Worm (Caenorhabditis elegans) whole organism, L1 larva: ENCODE data around the gene F11A5.15.
A peak's percentile ranks its signal among the peaks of the same experiment; 100 is the strongest.

Experiments
- C04F5.9 ChIP-seq: sonication (generic microtip); optimal IDR thresholded peaks from 2 replicates; lab custom pipeline; 2016; ENCODE audit warnings: missing genetic modification characterization, missing compliant biosample characterization
- C34B4.2 ChIP-seq: sonication (generic microtip); optimal IDR thresholded peaks from 2 replicates; lab custom pipeline; 2017; ENCODE audit warnings: mild to moderate bottlenecking, missing genetic modification characterization, missing compliant biosample characterization
- Y116A8C.19 ChIP-seq: sonication (generic microtip); optimal IDR thresholded peaks from 2 replicates; lab custom pipeline; 2016; ENCODE audit warnings: missing compliant biosample characterization, missing genetic modification characterization, borderline replicate concordance
- aha-1 ChIP-seq: fragments of 150-350 bp; optimal IDR thresholded peaks from 2 replicates; lab custom pipeline; 2014; ENCODE audit warnings: missing biosample characterization, missing genetic modification characterization
- alr-1 ChIP-seq: fragments of 200-800 bp; sonication (Bioruptor generic); optimal IDR thresholded peaks from 2 replicates; lab custom pipeline; 2018; ENCODE audit warnings: borderline replicate concordance, mild to moderate bottlenecking, missing genetic modification characterization, missing compliant biosample characterization
- aly-2 ChIP-seq: fragments of 150-350 bp; optimal IDR thresholded peaks from 2 replicates; lab custom pipeline; 2014; ENCODE audit warnings: missing biosample characterization, missing genetic modification characterization
- blmp-1 ChIP-seq: fragments of 150-350 bp; optimal IDR thresholded peaks from 2 replicates; lab custom pipeline; 2014; ENCODE audit warnings: missing biosample characterization, missing genetic modification characterization
- ceh-8 ChIP-seq: fragments of 200-800 bp; sonication (Bioruptor generic); optimal IDR thresholded peaks from 2 replicates; lab custom pipeline; 2018; ENCODE audit warnings: mild to moderate bottlenecking, missing genetic modification characterization, moderate library complexity, missing compliant biosample characterization
- ceh-88 ChIP-seq: fragments of 200-800 bp; sonication (Bioruptor generic); IDR thresholded peaks from 2 replicates; pipeline ENCODE4 v1.3.6; 2022; ENCODE audit warnings: missing genetic modification characterization, missing compliant biosample characterization
- ceh-90 ChIP-seq: sonication (generic microtip); optimal IDR thresholded peaks from 2 replicates; lab custom pipeline; 2016; ENCODE audit warnings: missing genetic modification characterization, missing compliant biosample characterization
- ces-1 ChIP-seq: fragments of 150-350 bp; optimal IDR thresholded peaks from 2 replicates; lab custom pipeline; 2014; ENCODE audit warnings: missing biosample characterization, missing genetic modification reagents, missing genetic modification characterization
- dsc-1 ChIP-seq: sonication (generic microtip); optimal IDR thresholded peaks from 2 replicates; lab custom pipeline; 2016; ENCODE audit warnings: mild to moderate bottlenecking, missing genetic modification characterization, missing compliant biosample characterization
- efl-3 ChIP-seq: fragments of 200-800 bp; sonication (Bioruptor generic); optimal IDR thresholded peaks from 2 replicates; lab custom pipeline; 2018; ENCODE audit warnings: mild to moderate bottlenecking, missing genetic modification characterization, missing compliant biosample characterization
- egl-13 ChIP-seq: sonication (generic microtip); optimal IDR thresholded peaks from 2 replicates; lab custom pipeline; 2016; ENCODE audit warnings: missing genotype, missing genetic modification reagents, missing genetic modification characterization, missing compliant biosample characterization
- egl-27 ChIP-seq, 2 experiments: fragments of 150-350 bp in 1 of 2; sonication (generic microtip); optimal IDR thresholded peaks; 3 replicates each; lab custom pipeline; 2017 to 2018; ENCODE audit warnings: missing biosample characterization in 2 of 2, missing genetic modification characterization in 2 of 2, missing genetic modification reagents in 2 of 2
- elt-3 ChIP-seq, 6 experiments: fragments of 150-350 bp in 1 of 6; sonication (generic microtip); optimal IDR thresholded peaks; 2 replicates each; lab custom pipeline; 2017 to 2018; ENCODE audit warnings: missing biosample characterization in 6 of 6, missing genetic modification characterization in 6 of 6, inconsistent platforms in 1 of 6
- fkh-4 ChIP-seq: sonication (generic microtip); optimal IDR thresholded peaks from 2 replicates; lab custom pipeline; 2016; ENCODE audit warnings: missing compliant biosample characterization, missing genetic modification characterization, borderline replicate concordance
- fos-1 ChIP-seq: fragments of 150-350 bp; optimal IDR thresholded peaks from 2 replicates; lab custom pipeline; 2014; ENCODE audit warnings: missing biosample characterization, missing genetic modification characterization
- hpl-2 ChIP-seq: fragments of 150-350 bp; optimal IDR thresholded peaks from 2 replicates; lab custom pipeline; 2014; ENCODE audit warnings: missing biosample characterization, missing genetic modification reagents, missing genetic modification characterization
- irx-1 ChIP-seq: sonication (generic microtip); optimal IDR thresholded peaks from 2 replicates; lab custom pipeline; 2016; ENCODE audit warnings: missing genetic modification characterization, missing compliant biosample characterization
- jun-1 ChIP-seq: fragments of 150-350 bp; optimal IDR thresholded peaks from 2 replicates; lab custom pipeline; 2014; ENCODE audit warnings: missing biosample characterization, missing genetic modification reagents, missing genetic modification characterization
- lin-15B ChIP-seq: fragments of 150-350 bp; sonication (generic microtip); optimal IDR thresholded peaks from 3 replicates; lab custom pipeline; 2014; ENCODE audit warnings: missing biosample characterization, missing genetic modification characterization
- lin-39 ChIP-seq: fragments of 150-350 bp; optimal IDR thresholded peaks from 2 replicates; lab custom pipeline; 2014; ENCODE audit warnings: missing biosample characterization, missing genetic modification reagents, missing genetic modification characterization
- lir-3 ChIP-seq: sonication (generic microtip); optimal IDR thresholded peaks from 2 replicates; lab custom pipeline; 2016; ENCODE audit warnings: mild to moderate bottlenecking, missing genetic modification characterization, moderate library complexity, missing compliant biosample characterization; ENCODE audit not compliant: poor library complexity
- mdl-1 ChIP-seq, 2 experiments: fragments of 150-350 bp; optimal IDR thresholded peaks; 2 replicates each; lab custom pipeline; 2014 to 2017; ENCODE audit warnings: missing biosample characterization in 2 of 2, missing genetic modification characterization in 2 of 2, inconsistent platforms in 1 of 2
- mef-2 ChIP-seq: fragments of 150-350 bp; optimal IDR thresholded peaks from 2 replicates; lab custom pipeline; 2014; ENCODE audit warnings: missing biosample characterization, missing genetic modification characterization
- mep-1 ChIP-seq: fragments of 150-350 bp; optimal IDR thresholded peaks from 2 replicates; lab custom pipeline; 2014; ENCODE audit warnings: missing biosample characterization, missing genetic modification characterization
- nhr-19 ChIP-seq: fragments of 200-800 bp; sonication (Bioruptor generic); conservative IDR thresholded peaks from 2 replicates; pipeline ENCODE4 v1.3.6; 2022; ENCODE audit warnings: missing genetic modification characterization, missing compliant biosample characterization
- nhr-20 ChIP-seq: sonication (generic microtip); optimal IDR thresholded peaks from 2 replicates; lab custom pipeline; 2016; ENCODE audit warnings: mild to moderate bottlenecking, missing genetic modification characterization, missing compliant biosample characterization
- nhr-237 ChIP-seq: fragments of 150-350 bp; optimal IDR thresholded peaks from 2 replicates; lab custom pipeline; 2014; ENCODE audit warnings: missing biosample characterization, missing genetic modification characterization
- nhr-84 ChIP-seq: sonication (generic microtip); optimal IDR thresholded peaks from 2 replicates; lab custom pipeline; 2017; ENCODE audit warnings: missing biosample characterization, missing genetic modification characterization
- nhr-85 ChIP-seq: sonication (generic microtip); peaks from one replicate; lab custom pipeline; 2016; ENCODE audit warnings: missing genetic modification characterization, inconsistent platforms, missing compliant biosample characterization
- nhr-90 ChIP-seq: sonication (generic microtip); optimal IDR thresholded peaks from 2 replicates; lab custom pipeline; 2016; ENCODE audit warnings: mild to moderate bottlenecking, missing genetic modification characterization, missing compliant biosample characterization; ENCODE audit not compliant: poor library complexity
- pag-3 ChIP-seq: sonication (generic microtip); optimal IDR thresholded peaks from 2 replicates; lab custom pipeline; 2017; ENCODE audit warnings: missing genetic modification characterization, mild to moderate bottlenecking, missing compliant biosample characterization, antibody characterized with exemption, borderline replicate concordance; ENCODE audit not compliant: insufficient read depth
- pax-3 ChIP-seq: fragments of 200-800 bp; sonication (Bioruptor generic); optimal IDR thresholded peaks from 2 replicates; lab custom pipeline; 2018; ENCODE audit warnings: mild to moderate bottlenecking, missing genetic modification characterization, moderate library complexity, missing compliant biosample characterization
- snu-23 ChIP-seq: sonication (generic microtip); optimal IDR thresholded peaks from 2 replicates; lab custom pipeline; 2016; ENCODE audit warnings: missing genetic modification characterization, missing compliant biosample characterization
- sox-4 ChIP-seq: sonication (generic microtip); optimal IDR thresholded peaks from 2 replicates; lab custom pipeline; 2016; ENCODE audit warnings: missing genetic modification characterization, missing compliant biosample characterization
- sup-37 ChIP-seq: fragments of 200-800 bp; sonication (Bioruptor generic); optimal IDR thresholded peaks from 2 replicates; lab custom pipeline; 2018; ENCODE audit warnings: mild to moderate bottlenecking, missing genetic modification characterization, missing compliant biosample characterization
- swsn-7 ChIP-seq: sonication (generic microtip); optimal IDR thresholded peaks from 2 replicates; lab custom pipeline; 2016; ENCODE audit warnings: missing genetic modification characterization, missing compliant biosample characterization
- tlp-1 ChIP-seq: fragments of 150-350 bp; optimal IDR thresholded peaks from 2 replicates; lab custom pipeline; 2014; ENCODE audit warnings: missing biosample characterization, missing genetic modification characterization
- unc-30 ChIP-seq: sonication (generic microtip); optimal IDR thresholded peaks from 2 replicates; lab custom pipeline; 2017; ENCODE audit warnings: missing biosample characterization, missing genetic modification characterization
- unc-98 ChIP-seq: fragments of 200-800 bp; sonication (Bioruptor generic); IDR thresholded peaks from 2 replicates; pipeline ENCODE4 v1.3.6; 2022; ENCODE audit warnings: missing genetic modification characterization, missing compliant biosample characterization
- zip-4 ChIP-seq: fragments of 200-800 bp; sonication (Bioruptor generic); optimal IDR thresholded peaks from 2 replicates; lab custom pipeline; 2018; ENCODE audit warnings: mild to moderate bottlenecking, missing genetic modification characterization, moderate library complexity, missing compliant biosample characterization
- ztf-4 ChIP-seq: fragments of 150-350 bp; optimal IDR thresholded peaks from 2 replicates; lab custom pipeline; 2014; ENCODE audit warnings: missing biosample characterization, missing genetic modification characterization

The F11A5.15 gene

DNA sequence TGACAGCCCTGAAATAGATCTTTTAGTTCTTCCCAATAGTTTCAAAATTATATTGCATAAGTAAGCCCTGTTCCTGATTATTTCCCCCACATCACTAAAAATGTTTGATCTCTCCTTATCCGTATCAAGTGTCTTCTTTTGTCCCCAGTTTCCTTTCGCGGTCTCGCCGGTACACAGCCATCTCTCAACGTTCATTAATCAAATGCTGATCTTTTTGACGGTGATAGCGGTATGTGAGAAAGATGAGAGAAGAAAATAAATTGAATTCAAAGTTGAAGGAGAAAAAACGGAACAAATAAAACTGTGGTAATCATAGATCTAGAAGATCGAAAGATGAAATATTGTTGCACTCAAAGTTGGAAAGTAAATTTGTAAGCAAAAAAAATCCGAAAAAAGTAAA lies 6.7 kb downstream of the F11A5.15 start:
- no peak for TF ChIP-seq tlp-1 (tag; lab: Kevin White, UChicago)
- no peak for TF ChIP-seq C04F5.9 (tag; lab: Kevin White, UChicago)
- TF ChIP-seq blmp-1 (tag; lab: Kevin White, UChicago), result peak; percentile 54
- TF ChIP-seq lin-15B (tag; lab: Kevin White, UChicago), result no peak
- TF ChIP-seq efl-3 (GFP tag; lab: Kevin White, UChicago), result no peak
- peak; percentile 46 for TF ChIP-seq nhr-85 (tag; lab: Kevin White, UChicago)
- TF ChIP-seq elt-3 (tag; optimal IDR thresholded peaks at IDR 0.05; lab: Kevin White, UChicago), result peak in 4 of 6 experiments; percentile 30 to 88 (median 60)

ce11 chrV:16210257-16211002 lies 8.0 kb downstream of the F11A5.15 start, which contains the start of gene F11A5.16:
F11A5.16 (plus strand) TSS chrV:16210952.
- TF ChIP-seq mef-2 (tag; lab: Kevin White, UChicago) (no peak), ceh-88 (no peak), ztf-4 (tag; lab: Kevin White, UChicago) (no peak), lir-3 (tag; lab: Kevin White, UChicago) (no peak), C34B4.2 (no peak), sox-4 (no peak), pag-3 (tag; lab: Kevin White, UChicago) (no peak), fos-1 (no peak), jun-1 (no peak), unc-98 (GFP tag; lab: Robert Waterston, UW) (no peak), fkh-4 (tag; lab: Kevin White, UChicago) (no peak), hpl-2 (GFP tag; lab: Kevin White, UChicago) (no peak), elt-3 (tag; optimal IDR thresholded peaks at IDR 0.05; lab: Kevin White, UChicago) (no peak), ceh-90 (no peak), sup-37 (GFP tag; lab: Kevin White, UChicago) (no peak)
- TF ChIP-seq, all 84 proteins: peak for 0

- TF ChIP-seq C04F5.9 (tag; lab: Kevin White, UChicago) (no peak), egl-27 (tag; optimal IDR thresholded peaks at IDR 0.05; lab: Kevin White, UChicago) (no peak), zip-4 (GFP tag; lab: Kevin White, UChicago) (no peak), dsc-1 (tag; lab: Kevin White, UChicago) (no peak), aly-2 (tag; lab: Kevin White, UChicago) (no peak), nhr-84 (no peak), egl-13 (tag; lab: Kevin White, UChicago) (no peak), irx-1 (tag; lab: Kevin White, UChicago) (no peak)
These were observed 8.6 kb downstream of the F11A5.15 start, which contains the start of gene oac-15 for ce11 chrV:16209837-16210236. oac-15 (minus strand) TSS chrV:16209937.

- TF ChIP-seq ceh-8 (GFP tag; lab: Kevin White, UChicago) (no peak), snu-23 (GFP tag; lab: Kevin White, UChicago) (no peak), aha-1 (tag; lab: Kevin White, UChicago) (no peak), Y116A8C.19 (tag; lab: Kevin White, UChicago) (no peak), nhr-20 (tag; lab: Kevin White, UChicago) (no peak), lin-39 (tag; lab: Kevin White, UChicago) (no peak), mep-1 (tag; lab: Kevin White, UChicago) (no peak), nhr-237 (tag; lab: Kevin White, UChicago) (no peak), nhr-19 (no peak), egl-27 (tag; optimal IDR thresholded peaks at IDR 0.05; lab: Kevin White, UChicago) (no peak), zip-4 (GFP tag; lab: Kevin White, UChicago) (no peak), nhr-90 (tag; lab: Kevin White, UChicago) (no peak), ceh-90 (no peak), unc-30 (no peak), ceh-88 (no peak), mdl-1 (tag; optimal IDR thresholded peaks at IDR 0.05; lab: Kevin White, UChicago) (no peak), ces-1 (GFP tag; lab: Kevin White, UChicago) (no peak), swsn-7 (tag; lab: Kevin White, UChicago) (no peak), pax-3 (tag; lab: Kevin White, UChicago) (no peak), alr-1 (tag; lab: Kevin White, UChicago) (no peak)
These were observed 13.5 kb downstream of the F11A5.15 start, which contains the start of gene irld-26 for ce11 chrV:16204888-16205287. irld-26 (plus strand) TSS chrV:16205188.
